Worm (Caenorhabditis elegans) whole organism, late embryonic: Measurements from ENCODE around the gene D1014.5.

Experiments used
- C38D4.7 ChIP-seq: fragments of 200-800 bp; sonication (Bioruptor generic); optimal IDR thresholded peaks from 2 replicates; lab custom pipeline; 2018; ENCODE audit warnings: mild to moderate bottlenecking, missing genetic modification characterization, moderate library complexity, missing compliant biosample characterization
- F13H6.1 ChIP-seq: sonication (generic microtip); optimal IDR thresholded peaks from 2 replicates; lab custom pipeline; 2016; ENCODE audit warnings: missing genetic modification characterization, missing compliant biosample characterization
- ceh-24 ChIP-seq: sonication (generic microtip); optimal IDR thresholded peaks from 2 replicates; lab custom pipeline; 2016; ENCODE audit warnings: mild to moderate bottlenecking, missing genetic modification characterization, missing compliant biosample characterization
- elt-2 ChIP-seq: sonication (generic microtip); optimal IDR thresholded peaks from 2 replicates; lab custom pipeline; 2016; ENCODE audit warnings: missing genetic modification reagents, missing genetic modification characterization, missing compliant biosample characterization
- fkh-10 ChIP-seq: fragments of 150-350 bp; optimal IDR thresholded peaks from 2 replicates; lab custom pipeline; 2014; ENCODE audit warnings: missing biosample characterization, missing genetic modification reagents, missing genetic modification characterization
- hlh-30 ChIP-seq: sonication (generic microtip); optimal IDR thresholded peaks from 2 replicates; lab custom pipeline; 2017; ENCODE audit warnings: antibody characterized with exemption, missing genetic modification characterization, missing compliant biosample characterization; ENCODE audit not compliant: insufficient read depth
- hlh-8 ChIP-seq: sonication (generic microtip); optimal IDR thresholded peaks from 2 replicates; lab custom pipeline; 2016; ENCODE audit warnings: missing genotype, missing genetic modification characterization, missing compliant biosample characterization
- nfya-1 ChIP-seq: sonication (generic microtip); optimal IDR thresholded peaks from 2 replicates; lab custom pipeline; 2017; ENCODE audit warnings: missing genetic modification characterization, mild to moderate bottlenecking, missing compliant biosample characterization, antibody characterized with exemption, moderate library complexity
- rnt-1 ChIP-seq: sonication (generic microtip); optimal IDR thresholded peaks from 2 replicates; lab custom pipeline; 2016; ENCODE audit warnings: missing genetic modification characterization, missing compliant biosample characterization
- sdc-2 ChIP-seq: sonication (generic microtip); optimal IDR thresholded peaks from 2 replicates; lab custom pipeline; 2016; ENCODE audit warnings: missing genotype, missing genetic modification characterization, missing compliant biosample characterization

DNA sequence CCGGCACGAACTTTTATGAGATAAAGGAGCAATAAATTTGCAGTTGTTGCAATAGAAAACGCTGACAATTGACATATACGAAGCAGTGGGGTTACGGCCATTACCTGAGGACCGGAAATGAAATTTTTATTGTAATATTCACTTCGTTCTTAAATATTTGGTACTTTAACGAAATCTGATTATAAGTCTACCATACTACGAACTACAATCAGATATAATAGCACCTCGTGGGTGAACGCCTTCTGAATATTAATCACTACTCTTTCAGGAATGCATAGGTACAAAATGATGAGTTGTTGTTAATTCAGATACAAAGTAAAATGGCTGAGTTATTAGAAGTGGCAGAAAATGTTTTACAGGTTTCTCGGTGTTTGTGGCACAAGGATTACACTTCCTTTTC is 31.1 kb upstream of the D1014.5 start, which contains the start of gene str-129:
- TF ChIP-seq C38D4.7 (GFP tag; lab: Kevin White, UChicago) = no peak
- TF ChIP-seq rnt-1 (tag; lab: Kevin White, UChicago) = no peak
- TF ChIP-seq F13H6.1 (tag; lab: Kevin White, UChicago) = no peak
- TF ChIP-seq hlh-8 (tag; lab: Kevin White, UChicago) = no peak
- TF ChIP-seq sdc-2 = no peak
- no peak for TF ChIP-seq fkh-10 (GFP tag; lab: Kevin White, UChicago)
- no peak for TF ChIP-seq nfya-1 (tag; lab: Kevin White, UChicago)
- no peak for TF ChIP-seq hlh-30 (tag; lab: Kevin White, UChicago)
- TF ChIP-seq elt-2 (tag; lab: Kevin White, UChicago) = no peak
- no peak for TF ChIP-seq ceh-24
